Worm (Caenorhabditis elegans) whole organism, young adult: ENCODE results near the gene R02F2.9.

Experiments
- B0019.2 ChIP-seq: fragments of 200-800 bp; sonication (Bioruptor generic); conservative IDR thresholded peaks from 2 replicates; pipeline ENCODE4 v1.3.6; 2022; ENCODE audit warnings: missing genetic modification reagents, missing genetic modification characterization, missing compliant biosample characterization
- B0336.3 ChIP-seq: fragments of 200-800 bp; sonication (Bioruptor generic); IDR thresholded peaks from 2 replicates; pipeline ENCODE4 v1.3.6; 2022; ENCODE audit warnings: missing genetic modification characterization, missing compliant biosample characterization
- C06A6.2 ChIP-seq: fragments of 200-800 bp; sonication (Bioruptor generic); conservative IDR thresholded peaks from 2 replicates; pipeline ENCODE4 v1.3.6; 2022; ENCODE audit warnings: missing genetic modification characterization, missing compliant biosample characterization
- C17E4.6 ChIP-seq: fragments of 200-800 bp; sonication (Bioruptor generic); IDR thresholded peaks from 2 replicates; pipeline ENCODE4 v1.3.6; 2022; ENCODE audit warnings: missing genetic modification reagents, missing genetic modification characterization, missing compliant biosample characterization
- D2030.7 ChIP-seq: fragments of 200-800 bp; sonication (Bioruptor generic); IDR thresholded peaks from 2 replicates; pipeline ENCODE4 v1.3.6; 2022; ENCODE audit warnings: missing genetic modification reagents, missing genetic modification characterization, missing compliant biosample characterization
- F22D6.2 ChIP-seq: sonication (generic microtip); optimal IDR thresholded peaks from 2 replicates; lab custom pipeline; 2016; ENCODE audit warnings: mild to moderate bottlenecking, missing genetic modification characterization, missing compliant biosample characterization
- F23B12.7 ChIP-seq: sonication (generic microtip); optimal IDR thresholded peaks from 2 replicates; lab custom pipeline; 2017; ENCODE audit warnings: missing genetic modification characterization, mild to moderate bottlenecking, missing compliant biosample characterization, antibody characterized with exemption, moderate library complexity; ENCODE audit not compliant: insufficient read depth
- F33H1.4 ChIP-seq: fragments of 200-800 bp; sonication (Bioruptor generic); IDR thresholded peaks from 2 replicates; pipeline ENCODE4 v1.3.6; 2022; ENCODE audit warnings: missing genetic modification reagents, missing genetic modification characterization, missing compliant biosample characterization
- F39B2.1 ChIP-seq: fragments of 200-800 bp; sonication (Bioruptor generic); IDR thresholded peaks from 2 replicates; pipeline ENCODE4 v1.3.6; 2022; ENCODE audit warnings: missing genetic modification reagents, missing genetic modification characterization, missing compliant biosample characterization
- F52B5.7 ChIP-seq: sonication (generic microtip); optimal IDR thresholded peaks from 2 replicates; lab custom pipeline; 2016; ENCODE audit warnings: mild to moderate bottlenecking, missing genetic modification characterization, missing compliant biosample characterization
- Y56A3A.18 ChIP-seq: fragments of 200-800 bp; sonication (Bioruptor generic); IDR thresholded peaks from 2 replicates; pipeline ENCODE4 v1.3.6; 2022; ENCODE audit warnings: missing genetic modification reagents, missing genetic modification characterization, missing compliant biosample characterization
- Y67H2A.10 ChIP-seq: fragments of 200-800 bp; sonication (Bioruptor generic); conservative IDR thresholded peaks from 2 replicates; pipeline ENCODE4 v1.3.6; 2022; ENCODE audit warnings: missing genetic modification reagents, missing genetic modification characterization, missing compliant biosample characterization
- Y79H2A.3 ChIP-seq: fragments of 200-800 bp; sonication (Bioruptor generic); conservative IDR thresholded peaks from 2 replicates; pipeline ENCODE4 v1.3.6; 2022; ENCODE audit warnings: missing genetic modification reagents, missing genetic modification characterization, missing compliant biosample characterization
- akir-1 ChIP-seq: fragments of 200-800 bp; sonication (Bioruptor generic); optimal IDR thresholded peaks from 2 replicates; lab custom pipeline; 2018; ENCODE audit warnings: mild to moderate bottlenecking, missing genetic modification characterization, moderate library complexity, missing compliant biosample characterization
- attf-6 ChIP-seq: fragments of 200-800 bp; sonication (Bioruptor generic); IDR thresholded peaks from 2 replicates; pipeline ENCODE4 v1.3.6; 2022; ENCODE audit warnings: missing genetic modification reagents, missing genetic modification characterization, missing compliant biosample characterization
- bed-1 ChIP-seq: fragments of 200-800 bp; sonication (Bioruptor generic); IDR thresholded peaks from 2 replicates; pipeline ENCODE4 v1.3.6; 2022; ENCODE audit warnings: missing genetic modification reagents, missing genetic modification characterization, missing compliant biosample characterization
- cebp-2 ChIP-seq: fragments of 200-800 bp; sonication (Bioruptor generic); IDR thresholded peaks from 2 replicates; pipeline ENCODE4 v1.3.6; 2022; ENCODE audit warnings: missing genetic modification characterization, missing compliant biosample characterization
- ceh-100 ChIP-seq: fragments of 200-800 bp; sonication (Bioruptor generic); IDR thresholded peaks from 2 replicates; pipeline ENCODE4 v1.3.6; 2022; ENCODE audit warnings: missing genetic modification reagents, missing genetic modification characterization, missing compliant biosample characterization
- ceh-27 ChIP-seq: fragments of 200-800 bp; sonication (Bioruptor generic); optimal IDR thresholded peaks from 2 replicates; lab custom pipeline; 2018; ENCODE audit warnings: mild to moderate bottlenecking, missing genetic modification characterization, moderate library complexity, missing compliant biosample characterization
- ceh-58 ChIP-seq: fragments of 200-800 bp; sonication (Bioruptor generic); IDR thresholded peaks from 2 replicates; pipeline ENCODE4 v1.3.6; 2022; ENCODE audit warnings: missing genetic modification characterization, missing compliant biosample characterization
- ceh-79 ChIP-seq: sonication (generic microtip); optimal IDR thresholded peaks from 2 replicates; lab custom pipeline; 2017; ENCODE audit warnings: mild to moderate bottlenecking, missing genetic modification characterization, missing compliant biosample characterization
- dpff-1 ChIP-seq: sonication (generic microtip); optimal IDR thresholded peaks from 2 replicates; lab custom pipeline; 2017; ENCODE audit warnings: mild to moderate bottlenecking, missing genetic modification characterization, missing compliant biosample characterization
- egl-44 ChIP-seq: fragments of 200-800 bp; sonication (Bioruptor generic); IDR thresholded peaks from 2 replicates; pipeline ENCODE4 v1.3.6; 2022; ENCODE audit warnings: missing genetic modification reagents, missing genetic modification characterization, missing compliant biosample characterization
- ekl-4 ChIP-seq: fragments of 200-800 bp; sonication (Bioruptor generic); IDR thresholded peaks from 2 replicates; pipeline ENCODE4 v1.3.6; 2022; ENCODE audit warnings: missing genetic modification reagents, missing genetic modification characterization, missing compliant biosample characterization
- fkh-3 ChIP-seq: sonication (generic microtip); optimal IDR thresholded peaks from 2 replicates; lab custom pipeline; 2016; ENCODE audit warnings: mild to moderate bottlenecking, missing genetic modification characterization, missing compliant biosample characterization
- hlh-12 ChIP-seq: sonication (generic microtip); optimal IDR thresholded peaks from 2 replicates; lab custom pipeline; 2016; ENCODE audit warnings: missing genetic modification characterization, missing compliant biosample characterization
- hmg-20 ChIP-seq: fragments of 200-800 bp; sonication (Bioruptor generic); IDR thresholded peaks from 2 replicates; pipeline ENCODE4 v1.3.6; 2022; ENCODE audit warnings: missing genetic modification reagents, missing genetic modification characterization, missing compliant biosample characterization
- hsf-1 ChIP-seq: fragments of 200-800 bp; sonication (Bioruptor generic); IDR thresholded peaks from 2 replicates; pipeline ENCODE4 v1.3.6; 2022; ENCODE audit warnings: missing genetic modification reagents, missing genetic modification characterization, missing compliant biosample characterization
- let-526 ChIP-seq: fragments of 200-800 bp; sonication (Bioruptor generic); IDR thresholded peaks from 2 replicates; pipeline ENCODE4 v1.3.6; 2022; ENCODE audit warnings: missing genetic modification reagents, missing genetic modification characterization, missing compliant biosample characterization
- let-607 ChIP-seq, 2 experiments: fragments of 200-800 bp in 1 of 2; sonication (Bioruptor generic) in 1 of 2; sonication (generic microtip) in 1 of 2; optimal IDR thresholded peaks; 2 replicates each; lab custom pipeline; 2016 to 2018; ENCODE audit warnings: mild to moderate bottlenecking in 2 of 2, missing compliant biosample characterization in 2 of 2, missing genetic modification characterization in 2 of 2, moderate library complexity in 2 of 2, missing genotype in 1 of 2
- lin-35 ChIP-seq, 3 experiments: fragments of 150-350 bp in 2 of 3; sonication (generic microtip) in 1 of 3; optimal IDR thresholded peaks; 2 replicates each; lab custom pipeline; 2014 to 2018; ENCODE audit warnings: missing biosample characterization in 3 of 3, missing genetic modification characterization in 3 of 3, missing genetic modification reagents in 3 of 3
- lin-54 ChIP-seq: fragments of 200-800 bp; sonication (Bioruptor generic); optimal IDR thresholded peaks from 2 replicates; lab custom pipeline; 2018; ENCODE audit warnings: mild to moderate bottlenecking, missing genetic modification characterization, missing compliant biosample characterization
- mes-4 ChIP-seq: sonication (generic microtip); optimal IDR thresholded peaks from 2 replicates; lab custom pipeline; 2016; ENCODE audit warnings: missing genotype, missing genetic modification characterization, missing compliant biosample characterization
- mxl-1 ChIP-seq: sonication (generic microtip); optimal IDR thresholded peaks from 2 replicates; lab custom pipeline; 2016; ENCODE audit warnings: missing genetic modification characterization, missing compliant biosample characterization
- nfya-1 ChIP-seq: sonication (generic microtip); optimal IDR thresholded peaks from 2 replicates; lab custom pipeline; 2017; ENCODE audit warnings: antibody characterized with exemption, missing compliant biosample characterization, missing genetic modification characterization, borderline replicate concordance; ENCODE audit not compliant: insufficient read depth
- nfya-2 ChIP-seq: fragments of 200-800 bp; sonication (Bioruptor generic); IDR thresholded peaks from 2 replicates; pipeline ENCODE4 v1.3.6; 2022; ENCODE audit warnings: missing genetic modification reagents, missing genetic modification characterization, missing compliant biosample characterization
- nhr-80 ChIP-seq: sonication (generic microtip); optimal IDR thresholded peaks from 2 replicates; lab custom pipeline; 2016; ENCODE audit warnings: missing genetic modification characterization, missing compliant biosample characterization
- nhr-90 ChIP-seq: sonication (generic microtip); optimal IDR thresholded peaks from 2 replicates; lab custom pipeline; 2016; ENCODE audit warnings: missing genotype, mild to moderate bottlenecking, missing genetic modification characterization, missing compliant biosample characterization
- pha-4 ChIP-seq: fragments of 150-350 bp; sonication (generic microtip); optimal IDR thresholded peaks from 2 replicates; lab custom pipeline; 2014; ENCODE audit warnings: missing biosample characterization, missing genetic modification reagents, missing genetic modification characterization
- rec-8 ChIP-seq, 2 experiments: sonication (generic microtip); optimal IDR thresholded peaks; 2 replicates each; lab custom pipeline; 2016; ENCODE audit warnings: mild to moderate bottlenecking in 2 of 2, missing genetic modification characterization in 2 of 2, missing genetic modification reagents in 2 of 2, missing genotype in 2 of 2, missing biosample characterization in 1 of 2, missing compliant biosample characterization in 1 of 2, moderate library complexity in 1 of 2
- rpc-1 ChIP-seq, 2 experiments: fragments of 150-350 bp in 1 of 2; sonication (generic microtip) in 1 of 2; optimal IDR thresholded peaks; 2 replicates each; lab custom pipeline; 2014 to 2018; ENCODE audit warnings: missing biosample characterization in 1 of 2, missing genetic modification characterization in 1 of 2, missing genetic modification reagents in 1 of 2, missing genotype in 1 of 2
- sdz-38 ChIP-seq: sonication (generic microtip); optimal IDR thresholded peaks from 2 replicates; lab custom pipeline; 2016; ENCODE audit warnings: missing genotype, missing genetic modification characterization, missing compliant biosample characterization
- somi-1 ChIP-seq: fragments of 200-800 bp; sonication (Bioruptor generic); optimal IDR thresholded peaks from 2 replicates; lab custom pipeline; 2018; ENCODE audit warnings: mild to moderate bottlenecking, missing genetic modification characterization, missing compliant biosample characterization
- sptf-2 ChIP-seq: fragments of 200-800 bp; sonication (Bioruptor generic); optimal IDR thresholded peaks from 2 replicates; lab custom pipeline; 2018; ENCODE audit warnings: mild to moderate bottlenecking, missing genetic modification characterization, missing compliant biosample characterization
- unc-62 ChIP-seq: fragments of 150-350 bp; optimal IDR thresholded peaks from 2 replicates; lab custom pipeline; 2014; ENCODE audit warnings: missing biosample characterization, missing genetic modification reagents, missing genetic modification characterization
- zfh-2 ChIP-seq: fragments of 200-800 bp; sonication (Bioruptor generic); conservative IDR thresholded peaks from 2 replicates; pipeline ENCODE4 v1.3.6; 2022; ENCODE audit warnings: missing genetic modification reagents, missing genetic modification characterization, missing compliant biosample characterization
- zim-3 ChIP-seq: sonication (generic microtip); optimal IDR thresholded peaks from 2 replicates; lab custom pipeline; 2017; ENCODE audit warnings: mild to moderate bottlenecking, missing genetic modification characterization, moderate library complexity, missing compliant biosample characterization
- ztf-22 ChIP-seq: fragments of 200-800 bp; sonication (Bioruptor generic); optimal IDR thresholded peaks from 2 replicates; lab custom pipeline; 2018; ENCODE audit warnings: mild to moderate bottlenecking, missing genetic modification characterization, moderate library complexity, missing compliant biosample characterization
- ztf-25 ChIP-seq: fragments of 200-800 bp; sonication (Bioruptor generic); IDR thresholded peaks from 2 replicates; pipeline ENCODE4 v1.3.6; 2022; ENCODE audit warnings: missing genetic modification reagents, missing genetic modification characterization, missing compliant biosample characterization

Gene R02F2.9

ce11 chrIII:5449762-5450308 is 49.2 kb upstream of the R02F2.9 start, which contains the start of gene F48E8.8 (continued):
- no peak for TF ChIP-seq D2030.7 (GFP tag; lab: Robert Waterston, UW)
- TF ChIP-seq hmg-20 (GFP tag; lab: Robert Waterston, UW) = no peak
- no peak for TF ChIP-seq bed-1 (GFP tag; lab: Robert Waterston, UW)
- no peak for TF ChIP-seq nhr-90 (tag; lab: Kevin White, UChicago)
- TF ChIP-seq attf-6 (GFP tag; lab: Robert Waterston, UW) = no peak
- no peak for TF ChIP-seq ztf-25
- TF ChIP-seq akir-1 (GFP tag; lab: Kevin White, UChicago) = no peak
- TF ChIP-seq ceh-100 (GFP tag; lab: Robert Waterston, UW) = no peak
- no peak for TF ChIP-seq dpff-1
- TF ChIP-seq rec-8 (tag; optimal IDR thresholded peaks at IDR 0.05; lab: Kevin White, UChicago) = no peak
- TF ChIP-seq ceh-58 (GFP tag; lab: Robert Waterston, UW) = no peak
- TF ChIP-seq mxl-1 (tag; lab: Kevin White, UChicago) = no peak
- TF ChIP-seq C06A6.2 (GFP tag; lab: Robert Waterston, UW) = no peak
- no peak for TF ChIP-seq unc-62 (GFP tag; lab: Kevin White, UChicago)
- no peak for TF ChIP-seq fkh-3 (tag; lab: Kevin White, UChicago)
- no peak for TF ChIP-seq Y79H2A.3 (GFP tag; lab: Robert Waterston, UW)
- TF ChIP-seq hlh-12 (tag; lab: Kevin White, UChicago) = no peak
- TF ChIP-seq let-526 (GFP tag; lab: Robert Waterston, UW) = no peak
- peak; percentile 77 for TF ChIP-seq zfh-2 (GFP tag; lab: Robert Waterston, UW)
- no peak for TF ChIP-seq ceh-79 (tag; lab: Kevin White, UChicago)
- TF ChIP-seq egl-44 (GFP tag; lab: Robert Waterston, UW) = 0 out of 2 replicates have a peak, but pooled peaks have one; percentile 25
- peak; percentile 51 for TF ChIP-seq lin-54 (GFP tag; lab: Kevin White, UChicago)
- no peak for TF ChIP-seq B0336.3 (GFP tag; lab: Robert Waterston, UW)
- TF ChIP-seq F22D6.2 = no peak
- TF ChIP-seq nfya-2 (GFP tag; lab: Robert Waterston, UW) = no peak
- TF ChIP-seq rpc-1 (optimal IDR thresholded peaks at IDR 0.05; lab: Kevin White, UChicago) = no peak
- no peak for TF ChIP-seq rpc-1 (tag; optimal IDR thresholded peaks at IDR 0.05; lab: Kevin White, UChicago)
- no peak for TF ChIP-seq mes-4 (tag; lab: Kevin White, UChicago)
- no peak for TF ChIP-seq let-607 (tag; optimal IDR thresholded peaks at IDR 0.05; lab: Kevin White, UChicago)
- no peak for TF ChIP-seq sptf-2
- TF ChIP-seq lin-35 (GFP tag; optimal IDR thresholded peaks at IDR 0.05; lab: Kevin White, UChicago) = peak in 1 of 3 experiments; percentile 43
- TF ChIP-seq nhr-80 (tag; lab: Kevin White, UChicago) = peak; percentile 31
- TF ChIP-seq hsf-1 (GFP tag; lab: Robert Waterston, UW) = no peak
- no peak for TF ChIP-seq sdz-38 (tag; lab: Kevin White, UChicago)
- TF ChIP-seq cebp-2 (GFP tag; lab: Robert Waterston, UW) = no peak
- TF ChIP-seq B0019.2 (GFP tag; lab: Robert Waterston, UW) = no peak
- no peak for TF ChIP-seq ztf-22
- TF ChIP-seq pha-4 = no peak
- TF ChIP-seq Y67H2A.10 (GFP tag; lab: Robert Waterston, UW) = no peak
- TF ChIP-seq C17E4.6 = no peak
- no peak for TF ChIP-seq Y56A3A.18 (GFP tag; lab: Robert Waterston, UW)
- no peak for TF ChIP-seq F39B2.1
- TF ChIP-seq nfya-1 (tag; lab: Kevin White, UChicago) = no peak
- no peak for TF ChIP-seq ekl-4 (GFP tag; lab: Robert Waterston, UW)
- TF ChIP-seq F23B12.7 (tag; lab: Kevin White, UChicago) = no peak
- peak; percentile 22 for TF ChIP-seq ceh-27
- TF ChIP-seq zim-3 (tag; lab: Kevin White, UChicago) = no peak
- no peak for TF ChIP-seq F33H1.4
- no peak for TF ChIP-seq F52B5.7 (tag; lab: Kevin White, UChicago)
- TF ChIP-seq somi-1 (GFP tag; lab: Kevin White, UChicago) = no peak
